Worm (Caenorhabditis elegans) whole organism, L3 larva: ENCODE results near the gene spe-49.

Experiments used
- ZK546.5 ChIP-seq: sonication (generic microtip); optimal IDR thresholded peaks from 2 replicates; lab custom pipeline; 2017; ENCODE audit warnings: missing biosample characterization, missing genetic modification characterization
- ceh-16 ChIP-seq: sonication (generic microtip); optimal IDR thresholded peaks from 2 replicates; lab custom pipeline; 2017; ENCODE audit warnings: missing biosample characterization, missing genetic modification characterization
- ceh-28 ChIP-seq: fragments of 150-350 bp; optimal IDR thresholded peaks from 2 replicates; lab custom pipeline; 2014; ENCODE audit warnings: missing biosample characterization, missing genetic modification reagents, missing genetic modification characterization
- ceh-82 ChIP-seq: fragments of 150-350 bp; optimal IDR thresholded peaks from 2 replicates; lab custom pipeline; 2014; ENCODE audit warnings: missing biosample characterization, missing genetic modification characterization
- ceh-9 ChIP-seq: sonication (generic microtip); optimal IDR thresholded peaks from 2 replicates; lab custom pipeline; 2018; ENCODE audit warnings: missing biosample characterization, missing genetic modification characterization
- daf-12 ChIP-seq: fragments of 150-350 bp; optimal IDR thresholded peaks from 2 replicates; lab custom pipeline; 2014; ENCODE audit warnings: missing biosample characterization, missing genetic modification reagents, missing genetic modification characterization
- egl-27 ChIP-seq: sonication (generic microtip); optimal IDR thresholded peaks from 4 replicates; lab custom pipeline; 2017; ENCODE audit warnings: missing biosample characterization, missing genetic modification reagents, missing genetic modification characterization
- egl-5 ChIP-seq: fragments of 150-350 bp; optimal IDR thresholded peaks from 2 replicates; lab custom pipeline; 2017; ENCODE audit warnings: missing biosample characterization, missing genetic modification reagents, missing genetic modification characterization, inconsistent platforms
- elt-1 ChIP-seq: fragments of 150-350 bp; optimal IDR thresholded peaks from 2 replicates; lab custom pipeline; 2014; ENCODE audit warnings: missing biosample characterization, missing genetic modification characterization
- elt-3 ChIP-seq, 3 experiments: fragments of 150-350 bp in 1 of 3; sonication (generic microtip) in 2 of 3; optimal IDR thresholded peaks; 2 replicates in 2 of 3; 4 replicates in 1 of 3; lab custom pipeline; 2014 to 2017; ENCODE audit warnings: missing biosample characterization in 3 of 3, missing genetic modification characterization in 3 of 3
- fkh-10 ChIP-seq: sonication (generic microtip); optimal IDR thresholded peaks from 2 replicates; lab custom pipeline; 2017; ENCODE audit warnings: missing biosample characterization, missing genetic modification reagents, missing genetic modification characterization
- fos-1 ChIP-seq: fragments of 150-350 bp; optimal IDR thresholded peaks from 2 replicates; lab custom pipeline; 2014; ENCODE audit warnings: missing biosample characterization, missing genetic modification characterization
- hmg-11 ChIP-seq: sonication (generic microtip); optimal IDR thresholded peaks from 2 replicates; lab custom pipeline; 2016; ENCODE audit warnings: missing genetic modification characterization, missing compliant biosample characterization
- lin-15B ChIP-seq: fragments of 150-350 bp; optimal IDR thresholded peaks from 2 replicates; lab custom pipeline; 2014; ENCODE audit warnings: missing biosample characterization, missing genetic modification characterization
- lin-39 ChIP-seq: fragments of 150-350 bp; optimal IDR thresholded peaks from 2 replicates; lab custom pipeline; 2018; ENCODE audit warnings: missing biosample characterization, missing genetic modification reagents, missing genetic modification characterization
- lsy-12 ChIP-seq: sonication (generic microtip); optimal IDR thresholded peaks from 2 replicates; lab custom pipeline; 2016; ENCODE audit warnings: mild to moderate bottlenecking, missing genetic modification characterization, missing compliant biosample characterization
- mml-1 ChIP-seq: fragments of 150-350 bp; sonication (generic microtip); optimal IDR thresholded peaks from 3 replicates; lab custom pipeline; 2014; ENCODE audit warnings: missing biosample characterization, missing genetic modification characterization
- nhr-11 ChIP-seq: fragments of 150-350 bp; optimal IDR thresholded peaks from 2 replicates; lab custom pipeline; 2014; ENCODE audit warnings: missing biosample characterization, missing genetic modification characterization
- nhr-237 ChIP-seq: fragments of 150-350 bp; optimal IDR thresholded peaks from 2 replicates; lab custom pipeline; 2014; ENCODE audit warnings: missing biosample characterization, missing genetic modification characterization
- nhr-25 ChIP-seq: sonication (generic microtip); optimal IDR thresholded peaks from 2 replicates; lab custom pipeline; 2017; ENCODE audit warnings: missing biosample characterization, missing genetic modification characterization
- nhr-28 ChIP-seq: fragments of 150-350 bp; optimal IDR thresholded peaks from 2 replicates; lab custom pipeline; 2014; ENCODE audit warnings: missing biosample characterization, missing genetic modification characterization
- nhr-43 ChIP-seq: sonication (generic microtip); optimal IDR thresholded peaks from 2 replicates; lab custom pipeline; 2016; ENCODE audit warnings: mild to moderate bottlenecking, missing genetic modification characterization, missing compliant biosample characterization; ENCODE audit not compliant: poor library complexity, severe bottlenecking
- nhr-67 ChIP-seq: fragments of 150-350 bp; optimal IDR thresholded peaks from 2 replicates; lab custom pipeline; 2014; ENCODE audit warnings: missing biosample characterization, missing genetic modification characterization
- pha-4 ChIP-seq: fragments of 150-350 bp; optimal IDR thresholded peaks from 2 replicates; lab custom pipeline; 2014; ENCODE audit warnings: missing biosample characterization, missing genetic modification reagents, missing genetic modification characterization
- pqm-1 ChIP-seq: fragments of 150-350 bp; optimal IDR thresholded peaks from 2 replicates; lab custom pipeline; 2017; ENCODE audit warnings: missing biosample characterization, missing genetic modification characterization, inconsistent platforms
- sea-2 ChIP-seq: fragments of 150-350 bp; sonication (generic microtip); optimal IDR thresholded peaks from 4 replicates; lab custom pipeline; 2014; ENCODE audit warnings: missing biosample characterization, missing genetic modification reagents, missing genetic modification characterization
- skn-1 ChIP-seq: fragments of 150-350 bp; optimal IDR thresholded peaks from 2 replicates; lab custom pipeline; 2014; ENCODE audit warnings: missing biosample characterization, missing genetic modification characterization
- snpc-4 ChIP-seq: fragments of 150-350 bp; optimal IDR thresholded peaks from 2 replicates; lab custom pipeline; 2014; ENCODE audit warnings: missing biosample characterization, missing genetic modification characterization
- tbx-2 ChIP-seq: sonication (generic microtip); optimal IDR thresholded peaks from 2 replicates; lab custom pipeline; 2016; ENCODE audit warnings: mild to moderate bottlenecking, missing genetic modification characterization, missing compliant biosample characterization
- unc-62 ChIP-seq: fragments of 150-350 bp; sonication (generic microtip); optimal IDR thresholded peaks from 4 replicates; lab custom pipeline; 2014; ENCODE audit warnings: missing biosample characterization, missing genetic modification reagents, missing genetic modification characterization
- zag-1 ChIP-seq: fragments of 150-350 bp; optimal IDR thresholded peaks from 2 replicates; lab custom pipeline; 2014; ENCODE audit warnings: missing biosample characterization, missing genetic modification characterization
- ztf-11 ChIP-seq: fragments of 150-350 bp; optimal IDR thresholded peaks from 2 replicates; lab custom pipeline; 2014; ENCODE audit warnings: missing biosample characterization, missing genetic modification characterization
- ztf-4 ChIP-seq: fragments of 150-350 bp; optimal IDR thresholded peaks from 2 replicates; lab custom pipeline; 2014; ENCODE audit warnings: missing biosample characterization, missing genetic modification characterization

The spe-49 gene

DNA sequence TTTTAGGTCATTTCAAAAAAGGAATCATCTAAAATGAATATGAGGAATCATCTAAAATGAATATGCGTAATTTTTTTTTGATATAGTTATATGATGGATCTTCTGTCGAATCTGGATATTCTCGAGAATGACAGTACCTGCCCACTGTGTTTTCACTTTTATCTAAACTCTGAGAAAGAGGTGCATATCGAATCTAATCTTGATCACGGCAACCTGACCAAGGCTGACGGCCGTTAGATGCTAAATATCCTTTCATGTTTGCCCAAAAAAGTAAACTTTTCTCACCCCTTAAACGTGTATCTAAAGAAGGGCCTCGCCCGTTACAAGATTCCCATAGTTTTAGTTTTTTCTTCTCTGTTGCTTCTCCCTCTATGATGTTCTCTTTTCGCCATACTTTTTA is 21.3 kb downstream of the spe-49 start:
- no peak for TF ChIP-seq ztf-4 (tag; lab: Kevin White, UChicago)
- TF ChIP-seq elt-1 (tag; lab: Kevin White, UChicago), result peak; percentile 55
- TF ChIP-seq nhr-25 (tag; lab: Kevin White, UChicago), result peak; percentile 5

DNA sequence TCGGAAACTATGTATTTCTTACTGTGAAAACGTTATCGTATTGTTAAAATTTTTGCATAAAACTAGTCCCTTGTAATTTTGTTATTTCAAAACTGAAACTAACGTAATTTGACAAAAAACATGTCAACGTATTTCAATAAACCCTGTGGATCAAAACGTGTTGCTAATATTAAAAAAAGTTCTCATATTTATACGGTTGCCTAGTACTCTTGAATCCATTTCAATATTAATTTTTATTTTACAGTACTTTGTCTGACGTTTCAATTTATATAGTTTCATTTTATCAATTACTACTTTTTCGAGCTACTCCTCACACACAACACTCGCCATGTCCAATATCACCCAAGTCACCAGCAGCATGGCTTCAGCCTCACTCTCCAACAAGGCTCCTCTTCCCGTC is 22.3 kb downstream of the spe-49 start, which contains the start of gene sago-1:
Gene sago-1, plus strand, starts transcription at position 301 of the 400 bp plus-strand sequence.
- TF ChIP-seq egl-5 (tag; lab: Kevin White, UChicago) (no peak), ceh-16 (tag; lab: Kevin White, UChicago) (no peak), unc-62 (no peak)

DNA sequence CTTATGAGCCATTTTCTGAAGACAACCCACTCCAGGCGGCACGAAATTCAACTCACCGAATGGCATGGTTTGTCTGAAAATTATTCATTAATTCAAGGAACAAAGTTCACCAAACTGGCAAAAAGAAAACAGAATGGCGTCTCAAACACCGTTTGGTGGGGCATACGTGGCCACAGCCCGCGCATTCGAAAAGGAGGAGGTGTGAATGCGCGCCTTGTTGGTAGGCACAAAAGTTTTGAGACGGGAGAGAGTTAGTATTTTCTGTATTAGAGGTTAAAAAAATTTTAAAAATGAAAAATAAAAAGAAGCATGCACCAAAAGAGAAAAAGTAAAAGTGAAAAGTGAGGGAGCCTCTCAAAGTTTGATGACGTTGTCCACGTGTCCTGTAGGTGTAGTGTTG is 30.8 kb downstream of the spe-49 start:
- no peak for TF ChIP-seq hmg-11 (tag; lab: Kevin White, UChicago)
- TF ChIP-seq ceh-28 (tag; lab: Kevin White, UChicago), result no peak
- TF ChIP-seq ZK546.5 (tag; lab: Kevin White, UChicago), result no peak
- no peak for TF ChIP-seq nhr-237
- no peak for TF ChIP-seq sea-2
- TF ChIP-seq daf-12 (tag; lab: Kevin White, UChicago), result no peak
- no peak for TF ChIP-seq lin-15B (tag; lab: Kevin White, UChicago)
- TF ChIP-seq ceh-82 (tag; lab: Kevin White, UChicago), result no peak
- no peak for TF ChIP-seq nhr-43 (tag; lab: Kevin White, UChicago)
- TF ChIP-seq nhr-67 (tag; lab: Kevin White, UChicago), result no peak
- TF ChIP-seq ztf-11 (tag; lab: Kevin White, UChicago), result no peak

DNA sequence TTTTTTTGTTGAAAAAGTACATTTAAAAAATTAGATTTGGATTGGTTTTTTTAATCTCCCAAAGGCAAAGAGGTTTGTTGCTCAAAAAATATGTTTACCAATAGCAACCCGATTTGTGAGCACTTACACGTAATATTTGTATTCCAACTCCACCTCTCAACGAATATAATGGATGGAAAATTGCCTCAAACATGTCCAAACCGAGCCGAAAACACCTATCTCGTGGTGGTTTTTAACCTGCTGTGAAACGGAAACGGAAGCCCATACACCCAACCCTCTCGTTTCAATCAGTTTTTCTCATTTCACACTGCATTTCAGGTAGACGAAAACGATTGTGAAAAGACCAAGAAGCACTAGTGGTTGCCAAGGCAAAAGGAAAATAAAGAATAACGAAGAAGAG is 35.5 kb downstream of the spe-49 start, which contains the start of gene cest-24:
Gene cest-24, plus strand, starts transcription at position 301 of the 400 bp plus-strand sequence.
- TF ChIP-seq mml-1 (tag; lab: Kevin White, UChicago) (no peak), ceh-9 (tag; lab: Kevin White, UChicago) (no peak), ztf-11 (tag; lab: Kevin White, UChicago) (no peak), lsy-12 (no peak), egl-27 (tag; lab: Kevin White, UChicago) (no peak), nhr-237 (no peak), elt-3 (tag; optimal IDR thresholded peaks at IDR 0.05; lab: Kevin White, UChicago) (no peak)

DNA sequence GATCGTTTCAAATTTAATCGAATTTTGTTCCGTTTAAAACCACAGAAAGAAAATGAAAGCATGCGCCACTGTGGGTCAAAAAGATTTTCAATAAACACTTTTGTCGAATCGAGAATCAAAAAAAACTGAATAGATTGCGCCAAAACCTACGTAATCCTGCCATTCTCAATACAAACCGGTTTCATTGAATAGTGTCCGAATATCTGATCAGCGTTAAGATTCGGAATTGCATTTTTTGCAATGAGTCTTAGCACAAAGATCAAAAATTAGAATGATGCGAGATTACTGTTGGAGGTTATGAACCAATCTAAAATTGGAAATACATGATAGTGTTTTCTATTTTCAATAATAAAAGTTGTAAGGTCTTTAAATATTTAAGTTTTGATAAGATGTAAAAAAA is 36.8 kb downstream of the spe-49 start:
- TF ChIP-seq fkh-10 (GFP tag; lab: Kevin White, UChicago), result no peak
- TF ChIP-seq snpc-4, result no peak
- peak; percentile 34 for TF ChIP-seq nhr-43 (tag; lab: Kevin White, UChicago)
- no peak for TF ChIP-seq fos-1 (tag; lab: Kevin White, UChicago)
- TF ChIP-seq nhr-28 (tag; lab: Kevin White, UChicago), result no peak
- no peak for TF ChIP-seq tbx-2 (tag; lab: Kevin White, UChicago)
- TF ChIP-seq nhr-11, result no peak
- peak; percentile 0 for TF ChIP-seq elt-1 (tag; lab: Kevin White, UChicago)
- TF ChIP-seq nhr-67 (tag; lab: Kevin White, UChicago), result no peak
- peak; percentile 45 for TF ChIP-seq nhr-25 (tag; lab: Kevin White, UChicago)
- no peak for TF ChIP-seq ceh-9 (tag; lab: Kevin White, UChicago)
- TF ChIP-seq lin-39 (tag; lab: Kevin White, UChicago), result no peak

DNA sequence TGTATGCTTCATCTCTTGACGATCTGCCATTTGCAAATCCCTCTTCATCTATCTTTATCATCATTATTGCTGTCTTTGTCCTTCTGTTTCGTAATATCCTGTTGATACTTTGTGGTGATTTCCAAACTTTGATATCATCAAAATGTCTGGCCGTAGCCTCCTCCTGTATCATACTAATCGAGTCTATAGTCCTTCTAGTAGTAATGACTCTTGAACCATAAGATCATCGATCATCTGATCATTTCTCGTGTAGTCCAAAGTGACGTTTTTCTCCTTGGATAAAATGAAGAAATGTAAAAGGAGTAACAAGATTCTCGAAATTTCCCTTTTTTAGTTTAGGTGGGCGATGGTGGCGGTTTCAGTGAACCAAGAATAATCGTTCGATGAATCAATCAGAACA is 38.2 kb downstream of the spe-49 start:
- TF ChIP-seq skn-1 (no peak), nhr-43 (tag; lab: Kevin White, UChicago) (peak; percentile 44), snpc-4 (no peak), pha-4 (tag; lab: Kevin White, UChicago) (no peak), ztf-4 (tag; lab: Kevin White, UChicago) (no peak), zag-1 (tag; lab: Kevin White, UChicago) (no peak), lin-39 (tag; lab: Kevin White, UChicago) (no peak), elt-3 (tag; optimal IDR thresholded peaks at IDR 0.05; lab: Kevin White, UChicago) (peak in 1 of 3 experiments; percentile 36), nhr-28 (tag; lab: Kevin White, UChicago) (no peak), pqm-1 (no peak), nhr-25 (tag; lab: Kevin White, UChicago) (peak; percentile 18)
